Worm (Caenorhabditis elegans): ENCODE data around the gene T26H5.10.
A peak's percentile ranks its signal among the peaks of the same experiment; 100 is the strongest.

Gene T26H5.10

ce11 chrV:15478597-15478996 lies 35.0 kb upstream of the T26H5.10 start, which contains the start of gene C06B8.2:
Gene C06B8.2 (minus strand): TSS chrV:15478749.
- TF ChIP-seq cebp-1 (GFP tag; IDR thresholded peaks at IDR 0.05), result peak; percentile 54; the same call in 1 of the 2 replicates
- TF ChIP-seq cebp-1 (tag; optimal IDR thresholded peaks at IDR 0.05), result no peak
- no peak for TF ChIP-seq F57C9.4 (tag; optimal IDR thresholded peaks at IDR 0.05)

- no peak for TF ChIP-seq F57A8.1 (GFP tag; optimal IDR thresholded peaks at IDR 0.05)
- TF ChIP-seq C17E4.6 (GFP tag; IDR thresholded peaks at IDR 0.05), result no peak
- no peak for TF ChIP-seq zim-3 (tag; optimal IDR thresholded peaks at IDR 0.05)
- TF ChIP-seq aptf-2 (GFP tag; conservative IDR thresholded peaks at IDR 0.05), result no peak
- no peak for TF ChIP-seq dpl-1 (GFP tag; optimal IDR thresholded peaks at IDR 0.05)
- TF ChIP-seq F52B5.7 (tag; optimal IDR thresholded peaks at IDR 0.05), result no peak
- no peak for TF ChIP-seq dpff-1 (tag; optimal IDR thresholded peaks at IDR 0.05)
- TF ChIP-seq hmg-1.2 (GFP tag; IDR thresholded peaks at IDR 0.05), result no peak
These were observed 27.4 kb upstream of the T26H5.10 start, which contains the start of gene dpf-1 for ce11 chrV:15471029-15471428. Gene dpf-1 (plus strand): TSS chrV:15471329.

ce11 chrV:15466719-15467118 lies 23.1 kb upstream of the T26H5.10 start:
- TF ChIP-seq ceh-79 (tag; optimal IDR thresholded peaks at IDR 0.05), result no peak

- TF ChIP-seq sea-2 (GFP tag; IDR thresholded peaks at IDR 0.05), result no peak
- TF ChIP-seq F22D6.2 (tag; optimal IDR thresholded peaks at IDR 0.05), result no peak
- no peak for TF ChIP-seq K12H6.12 (tag; optimal IDR thresholded peaks at IDR 0.05)
- no peak for TF ChIP-seq aptf-2 (GFP tag; conservative IDR thresholded peaks at IDR 0.05)
- no peak for TF ChIP-seq ceh-40 (GFP tag; IDR thresholded peaks at IDR 0.05)
- TF ChIP-seq hrde-1 (tag; optimal IDR thresholded peaks at IDR 0.05; ENCODE audit: borderline replicate concordance), result no peak
- no peak for TF ChIP-seq sptf-2 (GFP tag; optimal IDR thresholded peaks at IDR 0.05)
- TF ChIP-seq zfh-2 (GFP tag; conservative IDR thresholded peaks at IDR 0.05), result peak; percentile 62
These were observed 22.4 kb upstream of the T26H5.10 start for ce11 chrV:15466017-15466416.

- TF ChIP-seq him-1 (tag; optimal IDR thresholded peaks at IDR 0.05) (peak; percentile 99), repo-1 (tag; optimal IDR thresholded peaks at IDR 0.05) (peak; percentile 92), egl-18 (GFP tag; IDR thresholded peaks at IDR 0.05) (0 out of 2 replicates have a peak, but pooled peaks have one; percentile 81), ceh-40 (GFP tag; IDR thresholded peaks at IDR 0.05) (peak; percentile 88; the same call in 1 of the 2 replicates), K11D2.4 (GFP tag; IDR thresholded peaks at IDR 0.05) (peak; percentile 93), F33H1.4 (GFP tag; IDR thresholded peaks at IDR 0.05) (peak; percentile 62), madf-8 (GFP tag; conservative IDR thresholded peaks at IDR 0.05) (peak; percentile 69), Y67H2A.10 (GFP tag; conservative IDR thresholded peaks at IDR 0.05) (0 out of 2 replicates have a peak, but pooled peaks have one; percentile 12), unc-62 (GFP tag; optimal IDR thresholded peaks at IDR 0.05) (no peak), ztf-26 (tag; optimal IDR thresholded peaks at IDR 0.05) (peak; percentile 96), tbx-9 (tag; optimal IDR thresholded peaks at IDR 0.05; ENCODE audit: borderline replicate concordance) (peak; percentile 79), snpc-1.3 (tag; optimal IDR thresholded peaks at IDR 0.05; ENCODE audit: insufficient read depth) (peak; percentile 94), D2030.7 (GFP tag; IDR thresholded peaks at IDR 0.05) (peak; percentile 97), aptf-2 (GFP tag; conservative IDR thresholded peaks at IDR 0.05) (peak; percentile 60; the same call in 1 of the 2 replicates), dox-1 (GFP tag; IDR thresholded peaks at IDR 0.05) (peak; percentile 95), ztf-22 (GFP tag; optimal IDR thresholded peaks at IDR 0.05) (peak; percentile 74), nfya-2 (GFP tag; IDR thresholded peaks at IDR 0.05) (no peak), ets-4 (GFP tag; optimal IDR thresholded peaks at IDR 0.05) (no peak), let-607 (tag; optimal IDR thresholded peaks at IDR 0.05) (peak; percentile 75 to 81), nhr-120 (GFP tag; IDR thresholded peaks at IDR 0.05) (peak; percentile 88; the same call in 1 of the 2 replicates), ceh-91 (GFP tag; IDR thresholded peaks at IDR 0.05) (peak; percentile 63; the same call in 1 of the 2 replicates), F57A8.1 (GFP tag; optimal IDR thresholded peaks at IDR 0.05) (peak; percentile 47), tlf-1 (GFP tag; optimal IDR thresholded peaks at IDR 0.05) (peak; percentile 85), atf-7 (tag; optimal IDR thresholded peaks at IDR 0.05) (peak; percentile 85)
These were observed 21.6 kb upstream of the T26H5.10 start, which contains the start of gene pqn-71 for ce11 chrV:15465032-15465727. Gene pqn-71 (plus strand): TSS chrV:15465677.

Measured in whole organism, young adult.